Worm (Caenorhabditis elegans): Measurements from ENCODE around the gene otpl-4.

DNA sequence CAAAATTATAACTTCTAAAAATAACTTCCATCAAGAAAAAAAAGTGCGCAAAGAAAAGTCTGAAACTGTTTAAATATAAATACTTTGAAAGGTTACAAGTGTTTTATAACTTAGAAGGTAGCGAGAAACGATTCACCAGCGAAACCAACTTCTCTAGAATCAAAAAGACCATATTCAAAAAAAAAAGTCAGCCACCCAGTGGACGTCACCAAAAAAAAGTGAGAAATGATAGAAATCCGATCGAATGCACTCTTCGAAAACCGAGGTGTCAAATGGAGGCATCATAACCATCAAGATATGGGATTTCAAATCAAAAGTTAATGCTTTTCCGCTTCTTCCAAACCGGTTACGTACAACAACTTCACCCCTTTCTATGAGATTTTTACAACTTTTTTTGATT, 49.3 kb downstream of the otpl-4 start:
- no peak for TF ChIP-seq him-1 (tag; optimal IDR thresholded peaks at IDR 0.05)
- TF ChIP-seq dao-5 (tag; optimal IDR thresholded peaks at IDR 0.05): no peak

Data from whole organism, L4/young adult.